Fruit fly (Drosophila melanogaster): Measurements from ENCODE around the gene Ibf1.
A peak's percentile ranks its signal among the peaks of the same experiment; 100 is the strongest.

Ibf1 gene

dm6 chr3R:9229075-9229835, 29.5 kb upstream of the Ibf1 start (continued):
- TF ChIP-seq CG31224 (GFP tag; IDR thresholded peaks at IDR 0.05) = no peak
- TF ChIP-seq dan (GFP tag; IDR thresholded peaks at IDR 0.05) = no peak
- TF ChIP-seq CG15011 (GFP tag; optimal IDR thresholded peaks at IDR 0.05) = peak; percentile 64
- peak; percentile 81 for TF ChIP-seq CG16815 (GFP tag; optimal IDR thresholded peaks at IDR 0.05)
- peak; percentile 28 for TF ChIP-seq CG4617 (GFP tag; optimal IDR thresholded peaks at IDR 0.05; ENCODE audit: borderline replicate concordance)
- peak; percentile 64 for TF ChIP-seq Spps (tag; optimal IDR thresholded peaks at IDR 0.05)
- peak; percentile 59 for TF ChIP-seq yki (optimal IDR thresholded peaks at IDR 0.05)
- peak; percentile 79 for TF ChIP-seq CG1792 (GFP tag; optimal IDR thresholded peaks at IDR 0.05)
- peak; percentile 63 for TF ChIP-seq H2.0 (GFP tag; IDR thresholded peaks at IDR 0.05)
- TF ChIP-seq Neu2 (GFP tag; optimal IDR thresholded peaks at IDR 0.05; ENCODE audit: borderline replicate concordance) = no peak
- TF ChIP-seq B-H1 (GFP tag; IDR thresholded peaks at IDR 0.05) = peak; percentile 61
- TF ChIP-seq CG18764 (GFP tag; optimal IDR thresholded peaks at IDR 0.05) = peak; percentile 83
- peak; percentile 36 for TF ChIP-seq gro (GFP tag; optimal IDR thresholded peaks at IDR 0.05)
- TF ChIP-seq CG15073 (GFP tag; optimal IDR thresholded peaks at IDR 0.05) = no peak
- no peak for TF ChIP-seq klu (GFP tag; IDR thresholded peaks at IDR 0.05)
- TF ChIP-seq pb (GFP tag; optimal IDR thresholded peaks at IDR 0.05) = peak; percentile 58
- peak; percentile 74 for TF ChIP-seq CG1602 (GFP tag; optimal IDR thresholded peaks at IDR 0.05)
- no peak for TF ChIP-seq mirr (GFP tag; optimal IDR thresholded peaks at IDR 0.05)
- TF ChIP-seq CTCF (GFP tag; optimal IDR thresholded peaks at IDR 0.05) = no peak
- peak; percentile 42 for TF ChIP-seq ssp (GFP tag; IDR thresholded peaks at IDR 0.05)
- TF ChIP-seq ftz-f1 (GFP tag; optimal IDR thresholded peaks at IDR 0.05) = no peak
- no peak for TF ChIP-seq Hr39 (optimal IDR thresholded peaks at IDR 0.05)
- TF ChIP-seq repo (GFP tag; optimal IDR thresholded peaks at IDR 0.05) = peak; percentile 77
- peak; percentile 87 for TF ChIP-seq CG12391 (tag; optimal IDR thresholded peaks at IDR 0.05)
- no peak for TF ChIP-seq hkb (optimal IDR thresholded peaks at IDR 0.05)
- TF ChIP-seq hkb (GFP tag; IDR thresholded peaks at IDR 0.05) = peak; percentile 80
- TF ChIP-seq CG7745 (tag; optimal IDR thresholded peaks at IDR 0.05) = no peak
- peak; percentile 89 for TF ChIP-seq Kr (GFP tag; optimal IDR thresholded peaks at IDR 0.05)
- TF ChIP-seq Fer3 (tag; optimal IDR thresholded peaks at IDR 0.05) = peak; percentile 64
- peak; percentile 68 for TF ChIP-seq jumu (GFP tag; optimal IDR thresholded peaks at IDR 0.05)
- peak; percentile 79 for TF ChIP-seq btn (GFP tag; optimal IDR thresholded peaks at IDR 0.05)
- TF ChIP-seq her (GFP tag; optimal IDR thresholded peaks at IDR 0.05) = peak; percentile 69
- no peak for TF ChIP-seq CG9797 (GFP tag; optimal IDR thresholded peaks at IDR 0.05)
- peak; percentile 97 for TF ChIP-seq corto (GFP tag; optimal IDR thresholded peaks at IDR 0.05)
- peak; percentile 10 for TF ChIP-seq abd-A (tag; optimal IDR thresholded peaks at IDR 0.05)
- TF ChIP-seq dysf (GFP tag; IDR thresholded peaks at IDR 0.05) = peak; percentile 65
- TF ChIP-seq CG9932 (GFP tag; IDR thresholded peaks at IDR 0.05) = no peak; the same call in 1 of the 2 replicates
- peak; percentile 71 for TF ChIP-seq CG30431 (GFP tag; optimal IDR thresholded peaks at IDR 0.05)
- TF ChIP-seq CG1233 (GFP tag; optimal IDR thresholded peaks at IDR 0.05) = peak; percentile 59
- peak; percentile 53; the same call in 1 of the 2 replicates for TF ChIP-seq ro (GFP tag; IDR thresholded peaks at IDR 0.05)
- no peak for TF ChIP-seq Dref (GFP tag; IDR thresholded peaks at IDR 0.05)
- TF ChIP-seq CG14050 (GFP tag; IDR thresholded peaks at IDR 0.05) = no peak
- TF ChIP-seq wor (GFP tag; IDR thresholded peaks at IDR 0.05) = 0 out of 2 replicates have a peak, but pooled peaks have one; percentile 39
- TF ChIP-seq CG2875 (GFP tag; optimal IDR thresholded peaks at IDR 0.05) = peak; percentile 62
- TF ChIP-seq CG12942 (GFP tag; optimal IDR thresholded peaks at IDR 0.05) = peak; percentile 55
- peak in 1 of 3 experiments; percentile 25 for TF ChIP-seq Stat92E (GFP tag; optimal IDR thresholded peaks at IDR 0.05)
- peak; percentile 31; the same call in 1 of the 2 replicates for TF ChIP-seq sna (GFP tag; IDR thresholded peaks at IDR 0.05; ENCODE audit: partially characterized antibody)
- TF ChIP-seq vfl (GFP tag; optimal IDR thresholded peaks at IDR 0.05) = peak; percentile 15
- TF ChIP-seq CG10366 (GFP tag; IDR thresholded peaks at IDR 0.05) = peak; percentile 68
- TF ChIP-seq kah (GFP tag; optimal IDR thresholded peaks at IDR 0.05) = peak; percentile 53
- TF ChIP-seq Tbp (GFP tag; optimal IDR thresholded peaks at IDR 0.05) = no peak
- TF ChIP-seq CG8089 (GFP tag; optimal IDR thresholded peaks at IDR 0.05) = peak; percentile 82
